Worm (Caenorhabditis elegans) whole organism, mixed stage, embryonic: Measurements from ENCODE around the gene hrg-10.

Source experiments
- M03D4.4 ChIP-seq: sonication (generic microtip); optimal IDR thresholded peaks from 2 replicates; lab custom pipeline; 2017; ENCODE audit warnings: mild to moderate bottlenecking, missing genetic modification characterization, missing compliant biosample characterization
- bed-3 ChIP-seq: fragments of 200-800 bp; sonication (Bioruptor generic); optimal IDR thresholded peaks from 3 replicates; lab custom pipeline; 2018; ENCODE audit warnings: mild to moderate bottlenecking, missing genetic modification characterization, moderate library complexity, missing compliant biosample characterization
- ceh-39 ChIP-seq: fragments of 150-350 bp; optimal IDR thresholded peaks from 2 replicates; lab custom pipeline; 2014; ENCODE audit warnings: missing biosample characterization, missing genetic modification characterization
- ceh-43 ChIP-seq: fragments of 200-800 bp; sonication (Bioruptor generic); optimal IDR thresholded peaks from 2 replicates; lab custom pipeline; 2018; ENCODE audit warnings: mild to moderate bottlenecking, missing genetic modification characterization, moderate library complexity, missing compliant biosample characterization
- ceh-83 ChIP-seq: fragments of 200-800 bp; sonication (Bioruptor generic); optimal IDR thresholded peaks from 2 replicates; lab custom pipeline; 2018; ENCODE audit warnings: mild to moderate bottlenecking, missing genetic modification characterization, missing compliant biosample characterization
- ces-1 ChIP-seq: fragments of 150-350 bp; optimal IDR thresholded peaks from 2 replicates; lab custom pipeline; 2014; ENCODE audit warnings: missing biosample characterization, missing genetic modification reagents, missing genetic modification characterization
- cnd-1 ChIP-seq: fragments of 200-800 bp; sonication (Bioruptor generic); optimal IDR thresholded peaks from 2 replicates; lab custom pipeline; 2018; ENCODE audit warnings: mild to moderate bottlenecking, missing genetic modification characterization, missing compliant biosample characterization
- drap-1 ChIP-seq: fragments of 200-800 bp; sonication (Bioruptor generic); optimal IDR thresholded peaks from 3 replicates; lab custom pipeline; 2018; ENCODE audit warnings: mild to moderate bottlenecking, missing genetic modification characterization, missing compliant biosample characterization
- elt-3 ChIP-seq: fragments of 150-350 bp; optimal IDR thresholded peaks from 2 replicates; lab custom pipeline; 2014; ENCODE audit warnings: missing biosample characterization, missing genetic modification characterization
- ham-2 ChIP-seq: fragments of 200-800 bp; sonication (Bioruptor generic); optimal IDR thresholded peaks from 2 replicates; lab custom pipeline; 2018; ENCODE audit warnings: mild to moderate bottlenecking, missing genetic modification characterization, missing compliant biosample characterization
- hlh-1 ChIP-seq: fragments of 150-350 bp; optimal IDR thresholded peaks from 2 replicates; lab custom pipeline; 2014; ENCODE audit warnings: missing biosample characterization, missing genetic modification reagents, missing genetic modification characterization
- lin-13 ChIP-seq: fragments of 150-350 bp; optimal IDR thresholded peaks from 2 replicates; lab custom pipeline; 2014; ENCODE audit warnings: missing biosample characterization, missing genetic modification characterization
- lin-32 ChIP-seq: fragments of 200-800 bp; sonication (Bioruptor generic); optimal IDR thresholded peaks from 2 replicates; lab custom pipeline; 2018; ENCODE audit warnings: mild to moderate bottlenecking, missing genetic modification characterization, missing compliant biosample characterization
- lsy-2 ChIP-seq: fragments of 150-350 bp; optimal IDR thresholded peaks from 2 replicates; lab custom pipeline; 2014; ENCODE audit warnings: missing biosample characterization, missing genetic modification characterization
- mep-1 ChIP-seq: fragments of 150-350 bp; optimal IDR thresholded peaks from 2 replicates; lab custom pipeline; 2017; ENCODE audit warnings: missing biosample characterization, missing genetic modification reagents, missing genetic modification characterization, inconsistent platforms
- mls-2 ChIP-seq: sonication (generic microtip); optimal IDR thresholded peaks from 2 replicates; lab custom pipeline; 2016; ENCODE audit warnings: mild to moderate bottlenecking, missing genetic modification characterization, moderate library complexity, missing compliant biosample characterization
- nhr-12 ChIP-seq: fragments of 150-350 bp; optimal IDR thresholded peaks from 2 replicates; lab custom pipeline; 2014; ENCODE audit warnings: missing biosample characterization, missing genetic modification characterization
- nhr-2 ChIP-seq: fragments of 150-350 bp; optimal IDR thresholded peaks from 2 replicates; lab custom pipeline; 2014; ENCODE audit warnings: missing biosample characterization, missing genetic modification characterization
- nhr-237 ChIP-seq: fragments of 150-350 bp; optimal IDR thresholded peaks from 2 replicates; lab custom pipeline; 2014; ENCODE audit warnings: missing biosample characterization, missing genetic modification characterization
- nhr-28 ChIP-seq: fragments of 150-350 bp; optimal IDR thresholded peaks from 2 replicates; lab custom pipeline; 2014; ENCODE audit warnings: missing biosample characterization, missing genetic modification characterization
- nhr-76 ChIP-seq: sonication (generic microtip); optimal IDR thresholded peaks from 2 replicates; lab custom pipeline; 2017; ENCODE audit warnings: missing biosample characterization, missing genetic modification characterization
- pha-4 ChIP-seq: fragments of 150-350 bp; optimal IDR thresholded peaks from 2 replicates; lab custom pipeline; 2018; ENCODE audit warnings: missing biosample characterization, missing genetic modification reagents, missing genetic modification characterization
- sem-2 ChIP-seq: fragments of 200-800 bp; sonication (Bioruptor generic); optimal IDR thresholded peaks from 2 replicates; lab custom pipeline; 2018; ENCODE audit warnings: mild to moderate bottlenecking, missing genetic modification characterization, missing compliant biosample characterization
- sptf-1 ChIP-seq: sonication (generic microtip); optimal IDR thresholded peaks from 2 replicates; lab custom pipeline; 2017; ENCODE audit warnings: mild to moderate bottlenecking, missing genetic modification characterization, moderate library complexity, missing compliant biosample characterization
- tbx-8 ChIP-seq: fragments of 200-800 bp; sonication (Bioruptor generic); optimal IDR thresholded peaks from 2 replicates; lab custom pipeline; 2018; ENCODE audit warnings: mild to moderate bottlenecking, missing genetic modification characterization, moderate library complexity, missing compliant biosample characterization
- unc-120 ChIP-seq: sonication (generic microtip); optimal IDR thresholded peaks from 2 replicates; lab custom pipeline; 2017; ENCODE audit warnings: missing genetic modification characterization, missing compliant biosample characterization; ENCODE audit not compliant: poor library complexity, severe bottlenecking
- unc-39 ChIP-seq: fragments of 150-350 bp; optimal IDR thresholded peaks from 2 replicates; lab custom pipeline; 2014; ENCODE audit warnings: missing biosample characterization, missing genetic modification characterization
- unc-62 ChIP-seq: fragments of 150-350 bp; optimal IDR thresholded peaks from 2 replicates; lab custom pipeline; 2014; ENCODE audit warnings: missing biosample characterization, missing genetic modification reagents, missing genetic modification characterization
- zip-8 ChIP-seq: fragments of 150-350 bp; optimal IDR thresholded peaks from 2 replicates; lab custom pipeline; 2014; ENCODE audit warnings: missing biosample characterization, missing genetic modification characterization
- ztf-11 ChIP-seq: fragments of 150-350 bp; optimal IDR thresholded peaks from 2 replicates; lab custom pipeline; 2014; ENCODE audit warnings: missing biosample characterization, missing genetic modification characterization

hrg-10 gene

ce11 chrV:18976539-18976938 lies 19.4 kb upstream of the hrg-10 start:
- TF ChIP-seq ceh-43 (GFP tag; lab: Kevin White, UChicago), result no peak
- TF ChIP-seq nhr-12 (tag; lab: Kevin White, UChicago), result no peak
- no peak for TF ChIP-seq nhr-237 (tag; lab: Kevin White, UChicago)
- TF ChIP-seq lsy-2 (tag; lab: Kevin White, UChicago), result no peak

DNA sequence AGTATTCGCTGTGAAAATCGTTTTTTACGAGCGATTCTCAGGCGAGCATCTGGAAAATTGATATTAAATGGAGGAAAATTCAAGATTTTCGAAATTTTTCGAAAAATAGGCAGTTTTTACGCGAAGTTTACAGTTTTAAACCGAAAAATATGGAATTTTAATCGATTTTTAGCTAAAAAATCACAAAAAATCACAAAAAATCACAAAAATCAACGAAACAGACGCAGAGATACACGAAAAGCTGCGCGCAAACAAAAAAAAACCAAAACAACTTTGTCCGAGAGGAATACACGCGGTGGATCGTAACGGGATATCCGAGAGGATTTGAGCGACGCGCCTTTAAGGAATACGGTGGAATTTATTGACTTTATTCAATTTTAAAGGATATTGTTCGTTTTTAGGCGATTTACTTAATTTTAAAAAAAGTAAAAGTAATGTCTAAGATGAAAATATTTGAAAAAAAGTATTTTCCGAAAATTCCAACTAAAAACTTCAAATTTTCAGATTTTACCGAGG lies 12.5 kb upstream of the hrg-10 start, which contains the start of gene Y39B6A.42:
Gene Y39B6A.42 (minus strand): TSS at position 51 of the 516 bp plus-strand sequence.
- no peak for TF ChIP-seq unc-120 (tag; lab: Kevin White, UChicago)
- no peak for TF ChIP-seq cnd-1 (tag; lab: Kevin White, UChicago)
- TF ChIP-seq nhr-2 (tag; lab: Kevin White, UChicago), result no peak
- TF ChIP-seq, all 35 proteins: peak for 0

DNA sequence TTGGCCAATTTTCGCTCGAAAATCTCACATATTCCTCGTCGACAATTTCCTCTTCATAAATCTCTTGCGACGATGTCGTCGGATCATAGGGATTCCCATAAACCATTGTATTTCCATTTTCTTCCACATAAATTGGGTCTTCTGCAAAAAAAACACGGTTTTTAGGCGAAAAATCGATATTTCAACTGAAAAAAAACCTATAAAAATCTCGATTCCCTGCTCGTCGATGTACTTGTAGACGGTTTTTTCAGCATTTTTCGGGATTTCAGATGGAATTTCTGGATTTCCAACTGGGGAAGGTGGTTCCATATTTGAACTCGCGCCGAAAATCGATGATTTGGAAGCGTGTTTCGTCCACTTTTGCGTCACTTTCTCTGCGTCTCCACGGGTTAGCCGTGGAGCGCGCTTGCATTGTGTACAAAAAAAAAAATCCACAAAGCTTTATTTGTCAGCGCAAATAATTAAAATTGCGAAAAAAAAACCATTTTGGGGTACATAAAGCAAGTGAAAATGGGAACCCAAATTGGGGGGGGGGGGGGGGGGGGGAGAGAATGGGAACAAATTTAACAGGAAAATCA lies 10.5 kb upstream of the hrg-10 start, which contains the start of gene Y39B6A.43:
Gene Y39B6A.43 (minus strand): TSS at position 351 of the 578 bp plus-strand sequence.
- TF ChIP-seq zip-8 (tag; lab: Kevin White, UChicago), result no peak
- peak; percentile 33 for TF ChIP-seq nhr-2 (tag; lab: Kevin White, UChicago)
- peak; percentile 66 for TF ChIP-seq ztf-11 (tag; lab: Kevin White, UChicago)
- peak; percentile 94 for TF ChIP-seq nhr-237 (tag; lab: Kevin White, UChicago)
- TF ChIP-seq lsy-2 (tag; lab: Kevin White, UChicago), result peak; percentile 90
- TF ChIP-seq mep-1, result peak; percentile 99
- peak; percentile 99 for TF ChIP-seq pha-4 (tag; lab: Kevin White, UChicago)
- no peak for TF ChIP-seq lin-32 (GFP tag; lab: Kevin White, UChicago)
- no peak for TF ChIP-seq bed-3 (GFP tag; lab: Kevin White, UChicago)
- TF ChIP-seq ham-2 (GFP tag; lab: Kevin White, UChicago), result no peak
- TF ChIP-seq unc-39 (tag; lab: Kevin White, UChicago), result peak; percentile 58
- peak; percentile 42 for TF ChIP-seq elt-3 (tag; lab: Kevin White, UChicago)
- peak; percentile 92 for TF ChIP-seq ceh-39 (tag; lab: Kevin White, UChicago)
- no peak for TF ChIP-seq ceh-83 (GFP tag; lab: Kevin White, UChicago)
- peak; percentile 53 for TF ChIP-seq M03D4.4 (tag; lab: Kevin White, UChicago)
- peak; percentile 92 for TF ChIP-seq drap-1
- TF ChIP-seq cnd-1 (tag; lab: Kevin White, UChicago), result peak; percentile 43
- TF ChIP-seq nhr-76 (tag; lab: Kevin White, UChicago), result no peak
- peak; percentile 57 for TF ChIP-seq unc-62 (GFP tag; lab: Kevin White, UChicago)
- TF ChIP-seq lin-13, result peak; percentile 98
- TF ChIP-seq sptf-1, result peak; percentile 85
- TF ChIP-seq nhr-28 (tag; lab: Kevin White, UChicago), result no peak
- TF ChIP-seq ces-1 (GFP tag; lab: Kevin White, UChicago), result peak; percentile 77
- TF ChIP-seq unc-120 (tag; lab: Kevin White, UChicago), result peak; percentile 71
- TF ChIP-seq mls-2, result peak; percentile 63
- peak; percentile 45 for TF ChIP-seq tbx-8
- peak; percentile 48 for TF ChIP-seq ceh-43 (GFP tag; lab: Kevin White, UChicago)
- no peak for TF ChIP-seq nhr-12 (tag; lab: Kevin White, UChicago)

ce11 chrV:18960072-18960471 lies 3.0 kb upstream of the hrg-10 start, which contains the start of gene ztf-20:
Gene ztf-20, minus strand, starts transcription at chrV:18960172.
- TF ChIP-seq lin-32 (GFP tag; lab: Kevin White, UChicago), result no peak
- TF ChIP-seq hlh-1 (tag; lab: Kevin White, UChicago), result no peak
- TF ChIP-seq ceh-39 (tag; lab: Kevin White, UChicago), result no peak
- no peak for TF ChIP-seq mep-1
- no peak for TF ChIP-seq unc-120 (tag; lab: Kevin White, UChicago)
- no peak for TF ChIP-seq ceh-43 (GFP tag; lab: Kevin White, UChicago)
- no peak for TF ChIP-seq nhr-12 (tag; lab: Kevin White, UChicago)
- TF ChIP-seq unc-39 (tag; lab: Kevin White, UChicago), result no peak
- TF ChIP-seq cnd-1 (tag; lab: Kevin White, UChicago), result no peak
- TF ChIP-seq tbx-8, result no peak
- TF ChIP-seq nhr-2 (tag; lab: Kevin White, UChicago), result no peak
- no peak for TF ChIP-seq unc-62 (GFP tag; lab: Kevin White, UChicago)
- TF ChIP-seq bed-3 (GFP tag; lab: Kevin White, UChicago), result no peak
- TF ChIP-seq ceh-83 (GFP tag; lab: Kevin White, UChicago), result no peak
- TF ChIP-seq sem-2 (GFP tag; lab: Kevin White, UChicago), result no peak
